Fruit fly (Drosophila melanogaster): ENCODE measurements around the gene Ance.

- TF ChIP-seq row (GFP tag; IDR thresholded peaks at IDR 0.05) (no peak), twi (tag; optimal IDR thresholded peaks at IDR 0.05) (no peak), HmgD (GFP tag; optimal IDR thresholded peaks at IDR 0.05) (no peak)
These were observed 20.7 kb upstream of the Ance start for dm6 chr2L:13884678-13885303.

Measured in whole organism, embryonic.